Fruit fly (Drosophila melanogaster): Measurements from ENCODE around the gene CG1943.

DNA sequence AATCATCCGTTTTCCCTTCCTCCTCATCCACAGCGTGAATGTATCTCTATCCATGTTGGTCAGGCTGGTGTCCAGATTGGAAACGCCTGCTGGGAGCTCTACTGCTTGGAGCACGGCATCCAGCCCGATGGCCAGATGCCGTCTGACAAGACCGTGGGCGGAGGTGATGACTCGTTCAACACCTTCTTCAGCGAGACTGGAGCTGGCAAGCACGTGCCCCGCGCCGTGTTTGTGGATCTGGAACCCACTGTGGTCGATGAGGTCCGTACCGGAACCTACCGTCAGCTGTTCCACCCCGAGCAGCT lies 12.5 kb downstream of the CG1943 start:
- TF ChIP-seq CTCF (optimal IDR thresholded peaks at IDR 0.05) (no peak), CG8478 (optimal IDR thresholded peaks at IDR 0.05) (no peak)

All from S2 (cell line).